Worm (Caenorhabditis elegans): Measurements from ENCODE around the gene srlf-13.

srlf-13 gene

ce11 chrIV:10933062-10933552 lies 36.7 kb upstream of the srlf-13 start, which contains the start of the genes dnc-1 and lsm-7 (continued):
- TF ChIP-seq F55B11.4 (tag; optimal IDR thresholded peaks at IDR 0.05; ENCODE audit: borderline replicate concordance, insufficient read depth) = no peak
- peak; percentile 19 to 25 for TF ChIP-seq let-607 (tag; optimal IDR thresholded peaks at IDR 0.05)
- TF ChIP-seq Y67H2A.10 (GFP tag; conservative IDR thresholded peaks at IDR 0.05) = 0 out of 2 replicates have a peak, but pooled peaks have one; percentile 34
- peak; percentile 64; the same call in 1 of the 2 replicates for TF ChIP-seq madf-6 (GFP tag; IDR thresholded peaks at IDR 0.05)
- TF ChIP-seq cebp-1 (GFP tag; IDR thresholded peaks at IDR 0.05) = peak; percentile 93
- peak; percentile 99 for TF ChIP-seq cebp-1 (tag; optimal IDR thresholded peaks at IDR 0.05)
- peak; percentile 52 for TF ChIP-seq somi-1 (GFP tag; optimal IDR thresholded peaks at IDR 0.05)
- TF ChIP-seq sdz-38 (tag; optimal IDR thresholded peaks at IDR 0.05) = no peak
- TF ChIP-seq nhr-179 (tag; optimal IDR thresholded peaks at IDR 0.05) = no peak
- peak; percentile 85 for TF ChIP-seq dox-1 (GFP tag; IDR thresholded peaks at IDR 0.05)
- no peak for TF ChIP-seq hlh-12 (tag; optimal IDR thresholded peaks at IDR 0.05)
- 0 out of 2 replicates have a peak, but pooled peaks have one; percentile 31 for TF ChIP-seq egl-44 (GFP tag; IDR thresholded peaks at IDR 0.05)
- no peak for TF ChIP-seq ztf-25 (GFP tag; IDR thresholded peaks at IDR 0.05)
- TF ChIP-seq hsf-1 (GFP tag; IDR thresholded peaks at IDR 0.05) = no peak
- no peak for TF ChIP-seq F37B4.10 (GFP tag; IDR thresholded peaks at IDR 0.05)
- no peak for TF ChIP-seq ceh-40 (GFP tag; IDR thresholded peaks at IDR 0.05)
- TF ChIP-seq Y56A3A.18 (GFP tag; IDR thresholded peaks at IDR 0.05) = no peak
- no peak; the same call in 1 of the 2 replicates for TF ChIP-seq B0336.3 (GFP tag; IDR thresholded peaks at IDR 0.05)
- peak; percentile 65 for TF ChIP-seq mcd-1 (GFP tag; IDR thresholded peaks at IDR 0.05)
- no peak for TF ChIP-seq mel-28 (tag; optimal IDR thresholded peaks at IDR 0.05; ENCODE audit: borderline replicate concordance)
- TF ChIP-seq lin-35 (GFP tag; optimal IDR thresholded peaks at IDR 0.05) = peak in 1 of 3 experiments; percentile 69
- TF ChIP-seq ets-4 (GFP tag; optimal IDR thresholded peaks at IDR 0.05) = no peak
- TF ChIP-seq tbp1 (GFP tag; optimal IDR thresholded peaks at IDR 0.05) = peak; percentile 51
- TF ChIP-seq attf-5 (GFP tag; optimal IDR thresholded peaks at IDR 0.05) = peak; percentile 96
- TF ChIP-seq ztf-26 (tag; optimal IDR thresholded peaks at IDR 0.05) = peak; percentile 57
- no peak for TF ChIP-seq F10E7.11 (tag; optimal IDR thresholded peaks at IDR 0.05)
- TF ChIP-seq egl-18 (GFP tag; IDR thresholded peaks at IDR 0.05) = no peak
- TF ChIP-seq ZK185.1 (tag; optimal IDR thresholded peaks at IDR 0.05; ENCODE audit: poor library complexity, severe bottlenecking) = peak; percentile 53
- TF ChIP-seq K12H6.12 (tag; optimal IDR thresholded peaks at IDR 0.05) = peak; percentile 52
- peak; percentile 67 for TF ChIP-seq Y53G8AR.9 (GFP tag; conservative IDR thresholded peaks at IDR 0.05)
- TF ChIP-seq C06A6.2 (GFP tag; conservative IDR thresholded peaks at IDR 0.05) = peak; percentile 24; the same call in 1 of the 2 replicates
- TF ChIP-seq snpc-1.3 (tag; optimal IDR thresholded peaks at IDR 0.05; ENCODE audit: insufficient read depth) = peak; percentile 23
- no peak for TF ChIP-seq ceh-79 (tag; optimal IDR thresholded peaks at IDR 0.05)
- TF ChIP-seq let-526 (GFP tag; IDR thresholded peaks at IDR 0.05) = no peak
- peak; percentile 20 for TF ChIP-seq tlf-1 (GFP tag; optimal IDR thresholded peaks at IDR 0.05)
- TF ChIP-seq F23B12.7 (tag; optimal IDR thresholded peaks at IDR 0.05; ENCODE audit: insufficient read depth) = peak; percentile 80
- TF ChIP-seq lir-1 (GFP tag; conservative IDR thresholded peaks at IDR 0.05) = no peak
- TF ChIP-seq gei-17 (GFP tag; optimal IDR thresholded peaks at IDR 0.05) = no peak
- no peak for TF ChIP-seq akir-1 (GFP tag; optimal IDR thresholded peaks at IDR 0.05)
- TF ChIP-seq unc-62 (GFP tag; optimal IDR thresholded peaks at IDR 0.05) = no peak
- TF ChIP-seq lin-54 (GFP tag; optimal IDR thresholded peaks at IDR 0.05) = peak; percentile 77
- TF ChIP-seq ama-1 (optimal IDR thresholded peaks at IDR 0.05) = no peak
- peak in 1 of 2 experiments; percentile 22 for TF ChIP-seq ama-1 (GFP tag; optimal IDR thresholded peaks at IDR 0.05)
- TF ChIP-seq C17E4.6 (GFP tag; IDR thresholded peaks at IDR 0.05) = no peak
- peak; percentile 64; the same call in 1 of the 2 replicates for TF ChIP-seq pbrm-1 (GFP tag; IDR thresholded peaks at IDR 0.05)
- peak; percentile 67 for TF ChIP-seq nhr-80 (tag; optimal IDR thresholded peaks at IDR 0.05)
- TF ChIP-seq lin-40 (tag; optimal IDR thresholded peaks at IDR 0.05) = peak; percentile 26
- peak; percentile 56 for TF ChIP-seq nfyb-1 (GFP tag; IDR thresholded peaks at IDR 0.05)

All from whole organism, young adult.